Worm (Caenorhabditis elegans): ENCODE results near the gene gem-1.

DNA sequence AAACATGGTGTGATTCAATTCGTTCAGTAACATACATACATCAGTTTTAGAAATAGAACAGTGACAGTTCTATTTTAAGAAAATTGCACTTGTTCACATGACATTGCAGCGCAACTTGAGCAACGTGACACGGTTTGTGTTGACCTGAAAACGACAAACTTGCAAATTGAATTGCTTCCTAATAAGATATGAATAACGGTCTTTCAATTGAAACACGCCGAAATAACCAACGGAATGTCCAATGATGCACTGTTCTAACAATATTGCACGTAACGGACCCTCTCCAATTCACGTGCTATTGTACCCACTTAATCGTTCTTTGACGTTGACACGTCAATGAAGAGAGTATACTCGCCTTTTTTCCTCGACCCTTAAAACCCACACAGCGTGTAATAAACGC lies 17.0 kb downstream of the gem-1 start:
- TF ChIP-seq nhr-11 (tag; optimal IDR thresholded peaks at IDR 0.05) (no peak), unc-62 (GFP tag; optimal IDR thresholded peaks at IDR 0.05) (no peak), mab-5 (tag; optimal IDR thresholded peaks at IDR 0.05) (no peak), blmp-1 (tag; optimal IDR thresholded peaks at IDR 0.05; ENCODE audit: insufficient read depth) (peak; percentile 35), egl-27 (tag; optimal IDR thresholded peaks at IDR 0.05) (no peak), nhr-77 (tag; optimal IDR thresholded peaks at IDR 0.05) (no peak), nhr-25 (tag; optimal IDR thresholded peaks at IDR 0.05) (peak; percentile 40), sma-9 (GFP tag; optimal IDR thresholded peaks at IDR 0.05) (peak; percentile 87), sma-9 (tag; optimal IDR thresholded peaks at IDR 0.05) (no peak), nhr-237 (tag; optimal IDR thresholded peaks at IDR 0.05) (no peak)

All from whole organism, L2 larva.